Worm (Caenorhabditis elegans) whole organism, young adult: ENCODE results near the gene rml-3.

Experiments
- B0035.1 ChIP-seq: sonication (generic microtip); optimal IDR thresholded peaks from 2 replicates; lab custom pipeline; 2016; ENCODE audit warnings: missing genetic modification characterization, mild to moderate bottlenecking, missing compliant biosample characterization, missing genotype, missing genetic modification reagents
- B0336.3 ChIP-seq: fragments of 200-800 bp; sonication (Bioruptor generic); IDR thresholded peaks from 2 replicates; pipeline ENCODE4 v1.3.6; 2022; ENCODE audit warnings: missing genetic modification characterization, missing compliant biosample characterization
- F10E7.11 ChIP-seq: sonication (generic microtip); optimal IDR thresholded peaks from 2 replicates; lab custom pipeline; 2017; ENCODE audit warnings: mild to moderate bottlenecking, missing genetic modification characterization, moderate library complexity, missing compliant biosample characterization
- T07F8.4 ChIP-seq: sonication (generic microtip); optimal IDR thresholded peaks from 2 replicates; lab custom pipeline; 2016; ENCODE audit warnings: mild to moderate bottlenecking, missing genetic modification characterization, moderate library complexity, missing compliant biosample characterization
- T26A5.8 ChIP-seq: sonication (generic microtip); optimal IDR thresholded peaks from 2 replicates; lab custom pipeline; 2016; ENCODE audit warnings: missing genetic modification characterization, missing compliant biosample characterization
- Y53F4B.3 ChIP-seq: fragments of 200-800 bp; sonication (Bioruptor generic); IDR thresholded peaks from 2 replicates; pipeline ENCODE4 v1.3.6; 2022; ENCODE audit warnings: missing genetic modification reagents, missing genetic modification characterization, missing compliant biosample characterization
- Y53G8AR.9 ChIP-seq: fragments of 200-800 bp; sonication (Bioruptor generic); conservative IDR thresholded peaks from 2 replicates; pipeline ENCODE4 v1.3.6; 2022; ENCODE audit warnings: missing genetic modification reagents, missing genetic modification characterization, missing compliant biosample characterization
- Y79H2A.3 ChIP-seq: fragments of 200-800 bp; sonication (Bioruptor generic); conservative IDR thresholded peaks from 2 replicates; pipeline ENCODE4 v1.3.6; 2022; ENCODE audit warnings: missing genetic modification reagents, missing genetic modification characterization, missing compliant biosample characterization
- Y95B8A.8 ChIP-seq: fragments of 200-800 bp; sonication (Bioruptor generic); IDR thresholded peaks from 2 replicates; pipeline ENCODE4 v1.3.6; 2022; ENCODE audit warnings: missing genetic modification reagents, missing genetic modification characterization, missing compliant biosample characterization
- akir-1 ChIP-seq: fragments of 200-800 bp; sonication (Bioruptor generic); optimal IDR thresholded peaks from 2 replicates; lab custom pipeline; 2018; ENCODE audit warnings: mild to moderate bottlenecking, missing genetic modification characterization, moderate library complexity, missing compliant biosample characterization
- bed-2 ChIP-seq: fragments of 200-800 bp; sonication (Bioruptor generic); IDR thresholded peaks from 2 replicates; pipeline ENCODE4 v1.3.6; 2022; ENCODE audit warnings: missing genetic modification reagents, missing genetic modification characterization, missing compliant biosample characterization
- ccch-3 ChIP-seq: fragments of 200-800 bp; sonication (Bioruptor generic); optimal IDR thresholded peaks from 2 replicates; lab custom pipeline; 2018; ENCODE audit warnings: mild to moderate bottlenecking, missing genetic modification characterization, missing compliant biosample characterization
- ceh-58 ChIP-seq: fragments of 200-800 bp; sonication (Bioruptor generic); IDR thresholded peaks from 2 replicates; pipeline ENCODE4 v1.3.6; 2022; ENCODE audit warnings: missing genetic modification characterization, missing compliant biosample characterization
- ceh-79 ChIP-seq: sonication (generic microtip); optimal IDR thresholded peaks from 2 replicates; lab custom pipeline; 2017; ENCODE audit warnings: mild to moderate bottlenecking, missing genetic modification characterization, missing compliant biosample characterization
- efl-1 ChIP-seq: fragments of 150-350 bp; optimal IDR thresholded peaks from 2 replicates; lab custom pipeline; 2014; ENCODE audit warnings: missing biosample characterization, missing genetic modification reagents, missing genetic modification characterization
- egl-18 ChIP-seq: fragments of 200-800 bp; sonication (Bioruptor generic); IDR thresholded peaks from 2 replicates; pipeline ENCODE4 v1.3.6; 2022; ENCODE audit warnings: missing genetic modification reagents, missing genetic modification characterization, missing compliant biosample characterization
- egl-44 ChIP-seq: fragments of 200-800 bp; sonication (Bioruptor generic); IDR thresholded peaks from 2 replicates; pipeline ENCODE4 v1.3.6; 2022; ENCODE audit warnings: missing genetic modification reagents, missing genetic modification characterization, missing compliant biosample characterization
- egrh-3 ChIP-seq: fragments of 200-800 bp; sonication (Bioruptor generic); IDR thresholded peaks from 2 replicates; pipeline ENCODE4 v1.3.6; 2022; ENCODE audit warnings: missing genetic modification reagents, missing genetic modification characterization, missing compliant biosample characterization
- fkh-3 ChIP-seq: sonication (generic microtip); optimal IDR thresholded peaks from 2 replicates; lab custom pipeline; 2016; ENCODE audit warnings: mild to moderate bottlenecking, missing genetic modification characterization, missing compliant biosample characterization
- gei-17 ChIP-seq: fragments of 200-800 bp; sonication (Bioruptor generic); optimal IDR thresholded peaks from 2 replicates; lab custom pipeline; 2018; ENCODE audit warnings: mild to moderate bottlenecking, missing genetic modification characterization, missing compliant biosample characterization
- him-1 ChIP-seq: sonication (generic microtip); optimal IDR thresholded peaks from 2 replicates; lab custom pipeline; 2016; ENCODE audit warnings: missing genotype, missing genetic modification reagents, missing genetic modification characterization, missing compliant biosample characterization
- hlh-12 ChIP-seq: sonication (generic microtip); optimal IDR thresholded peaks from 2 replicates; lab custom pipeline; 2016; ENCODE audit warnings: missing genetic modification characterization, missing compliant biosample characterization
- hmg-1.2 ChIP-seq: fragments of 200-800 bp; sonication (Bioruptor generic); IDR thresholded peaks from 2 replicates; pipeline ENCODE4 v1.3.6; 2022; ENCODE audit warnings: missing genetic modification reagents, missing genetic modification characterization, missing compliant biosample characterization
- hsf-1 ChIP-seq: fragments of 200-800 bp; sonication (Bioruptor generic); IDR thresholded peaks from 2 replicates; pipeline ENCODE4 v1.3.6; 2022; ENCODE audit warnings: missing genetic modification reagents, missing genetic modification characterization, missing compliant biosample characterization
- let-526 ChIP-seq: fragments of 200-800 bp; sonication (Bioruptor generic); IDR thresholded peaks from 2 replicates; pipeline ENCODE4 v1.3.6; 2022; ENCODE audit warnings: missing genetic modification reagents, missing genetic modification characterization, missing compliant biosample characterization
- let-607 ChIP-seq, 2 experiments: fragments of 200-800 bp in 1 of 2; sonication (Bioruptor generic) in 1 of 2; sonication (generic microtip) in 1 of 2; optimal IDR thresholded peaks; 2 replicates each; lab custom pipeline; 2016 to 2018; ENCODE audit warnings: mild to moderate bottlenecking in 2 of 2, missing compliant biosample characterization in 2 of 2, missing genetic modification characterization in 2 of 2, moderate library complexity in 2 of 2, missing genotype in 1 of 2
- lir-1 ChIP-seq: fragments of 200-800 bp; sonication (Bioruptor generic); conservative IDR thresholded peaks from 2 replicates; pipeline ENCODE4 v1.3.6; 2022; ENCODE audit warnings: missing genetic modification reagents, missing genetic modification characterization, missing compliant biosample characterization
- madf-6 ChIP-seq: fragments of 200-800 bp; sonication (Bioruptor generic); IDR thresholded peaks from 2 replicates; pipeline ENCODE4 v1.3.6; 2022; ENCODE audit warnings: missing genetic modification reagents, missing genetic modification characterization, missing compliant biosample characterization
- madf-8 ChIP-seq: fragments of 200-800 bp; sonication (Bioruptor generic); conservative IDR thresholded peaks from 2 replicates; pipeline ENCODE4 v1.3.6; 2022; ENCODE audit warnings: missing genetic modification reagents, missing genetic modification characterization, missing compliant biosample characterization
- mes-4 ChIP-seq: sonication (generic microtip); optimal IDR thresholded peaks from 2 replicates; lab custom pipeline; 2016; ENCODE audit warnings: missing genotype, missing genetic modification characterization, missing compliant biosample characterization
- mxl-1 ChIP-seq: sonication (generic microtip); optimal IDR thresholded peaks from 2 replicates; lab custom pipeline; 2016; ENCODE audit warnings: missing genetic modification characterization, missing compliant biosample characterization
- nfya-1 ChIP-seq: sonication (generic microtip); optimal IDR thresholded peaks from 2 replicates; lab custom pipeline; 2017; ENCODE audit warnings: antibody characterized with exemption, missing compliant biosample characterization, missing genetic modification characterization, borderline replicate concordance; ENCODE audit not compliant: insufficient read depth
- nfya-2 ChIP-seq: fragments of 200-800 bp; sonication (Bioruptor generic); IDR thresholded peaks from 2 replicates; pipeline ENCODE4 v1.3.6; 2022; ENCODE audit warnings: missing genetic modification reagents, missing genetic modification characterization, missing compliant biosample characterization
- pha-4 ChIP-seq: fragments of 150-350 bp; sonication (generic microtip); optimal IDR thresholded peaks from 2 replicates; lab custom pipeline; 2014; ENCODE audit warnings: missing biosample characterization, missing genetic modification reagents, missing genetic modification characterization
- rec-8 ChIP-seq, 2 experiments: sonication (generic microtip); optimal IDR thresholded peaks; 2 replicates each; lab custom pipeline; 2016; ENCODE audit warnings: mild to moderate bottlenecking in 2 of 2, missing genetic modification characterization in 2 of 2, missing genetic modification reagents in 2 of 2, missing genotype in 2 of 2, missing biosample characterization in 1 of 2, missing compliant biosample characterization in 1 of 2, moderate library complexity in 1 of 2
- repo-1 ChIP-seq: sonication (generic microtip); optimal IDR thresholded peaks from 2 replicates; lab custom pipeline; 2017; ENCODE audit warnings: mild to moderate bottlenecking, missing genetic modification characterization, missing compliant biosample characterization
- somi-1 ChIP-seq: fragments of 200-800 bp; sonication (Bioruptor generic); optimal IDR thresholded peaks from 2 replicates; lab custom pipeline; 2018; ENCODE audit warnings: mild to moderate bottlenecking, missing genetic modification characterization, missing compliant biosample characterization
- tbp1 ChIP-seq: fragments of 200-800 bp; sonication (Bioruptor generic); optimal IDR thresholded peaks from 2 replicates; lab custom pipeline; 2018; ENCODE audit warnings: mild to moderate bottlenecking, missing genetic modification characterization, missing compliant biosample characterization
- tbx-9 ChIP-seq: sonication (generic microtip); optimal IDR thresholded peaks from 2 replicates; lab custom pipeline; 2016; ENCODE audit warnings: borderline replicate concordance, missing genetic modification characterization, inconsistent platforms, missing compliant biosample characterization
- zfh-2 ChIP-seq: fragments of 200-800 bp; sonication (Bioruptor generic); conservative IDR thresholded peaks from 2 replicates; pipeline ENCODE4 v1.3.6; 2022; ENCODE audit warnings: missing genetic modification reagents, missing genetic modification characterization, missing compliant biosample characterization
- ztf-18 ChIP-seq: sonication (generic microtip); optimal IDR thresholded peaks from 2 replicates; lab custom pipeline; 2016; ENCODE audit warnings: missing genotype, mild to moderate bottlenecking, missing genetic modification characterization, missing compliant biosample characterization
- ztf-25 ChIP-seq: fragments of 200-800 bp; sonication (Bioruptor generic); IDR thresholded peaks from 2 replicates; pipeline ENCODE4 v1.3.6; 2022; ENCODE audit warnings: missing genetic modification reagents, missing genetic modification characterization, missing compliant biosample characterization
- ztf-28 ChIP-seq: fragments of 200-800 bp; sonication (Bioruptor generic); IDR thresholded peaks from 2 replicates; pipeline ENCODE4 v1.3.6; 2022; ENCODE audit warnings: missing genetic modification reagents, missing genetic modification characterization, missing compliant biosample characterization
- ztf-3 ChIP-seq: fragments of 200-800 bp; sonication (Bioruptor generic); optimal IDR thresholded peaks from 2 replicates; lab custom pipeline; 2018; ENCODE audit warnings: mild to moderate bottlenecking, missing genetic modification characterization, missing compliant biosample characterization
- ztf-6 ChIP-seq: fragments of 200-800 bp; sonication (Bioruptor generic); IDR thresholded peaks from 2 replicates; pipeline ENCODE4 v1.3.6; 2022; ENCODE audit warnings: missing genetic modification reagents, missing genetic modification characterization, missing compliant biosample characterization

The rml-3 gene

ce11 chrX:6251947-6252617, 13.2 kb upstream of the rml-3 start (continued):
- TF ChIP-seq mxl-1 (tag; lab: Kevin White, UChicago) (no peak), ztf-25 (GFP tag; lab: Robert Waterston, UW) (no peak), Y95B8A.8 (GFP tag; lab: Robert Waterston, UW) (0 out of 2 replicates have a peak, but pooled peaks have one; percentile 47), egl-18 (GFP tag; lab: Robert Waterston, UW) (no peak), tbp1 (peak; percentile 53), repo-1 (tag; lab: Kevin White, UChicago) (peak; percentile 27), ztf-18 (tag; lab: Kevin White, UChicago) (no peak), Y79H2A.3 (GFP tag; lab: Robert Waterston, UW) (no peak), lir-1 (no peak), egl-44 (GFP tag; lab: Robert Waterston, UW) (no peak), F10E7.11 (no peak), let-526 (no peak), him-1 (no peak), ztf-28 (GFP tag; lab: Robert Waterston, UW) (no peak), T07F8.4 (tag; lab: Kevin White, UChicago) (no peak), pha-4 (tag; lab: Kevin White, UChicago) (no peak), ztf-3 (GFP tag; lab: Kevin White, UChicago) (peak; percentile 9), mes-4 (tag; lab: Kevin White, UChicago) (no peak), T26A5.8 (tag; lab: Kevin White, UChicago) (no peak), somi-1 (GFP tag; lab: Kevin White, UChicago) (no peak), nfya-2 (GFP tag; lab: Robert Waterston, UW) (no peak), ccch-3 (no peak), ceh-58 (GFP tag; lab: Robert Waterston, UW) (no peak), hmg-1.2 (GFP tag; lab: Robert Waterston, UW) (peak; percentile 36), rec-8 (tag; optimal IDR thresholded peaks at IDR 0.05; lab: Kevin White, UChicago) (no peak), hlh-12 (tag; lab: Kevin White, UChicago) (no peak), madf-8 (GFP tag; lab: Robert Waterston, UW) (no peak), akir-1 (GFP tag; lab: Kevin White, UChicago) (no peak), gei-17 (GFP tag; lab: Kevin White, UChicago) (peak; percentile 66), hsf-1 (GFP tag; lab: Robert Waterston, UW) (no peak), B0336.3 (GFP tag; lab: Robert Waterston, UW) (no peak), Y53G8AR.9 (0 out of 2 replicates have a peak, but pooled peaks have one; percentile 52), egrh-3 (GFP tag; lab: Robert Waterston, UW) (peak; percentile 85), fkh-3 (tag; lab: Kevin White, UChicago) (no peak), ceh-79 (tag; lab: Kevin White, UChicago) (no peak), B0035.1 (tag; lab: Kevin White, UChicago) (no peak)

ce11 chrX:6251321-6251720, 12.5 kb upstream of the rml-3 start:
- TF ChIP-seq efl-1 (GFP tag; lab: Kevin White, UChicago) = no peak
- no peak for TF ChIP-seq ztf-6 (GFP tag; lab: Robert Waterston, UW)
- TF ChIP-seq ccch-3 = no peak
- no peak for TF ChIP-seq pha-4 (tag; lab: Kevin White, UChicago)
- no peak for TF ChIP-seq egrh-3 (GFP tag; lab: Robert Waterston, UW)
- no peak for TF ChIP-seq madf-6 (GFP tag; lab: Robert Waterston, UW)
- TF ChIP-seq tbx-9 (tag; lab: Kevin White, UChicago) = no peak
- TF ChIP-seq zfh-2 (GFP tag; lab: Robert Waterston, UW) = no peak
- TF ChIP-seq nfya-1 = no peak
- TF ChIP-seq bed-2 (GFP tag; lab: Robert Waterston, UW) = no peak
- no peak for TF ChIP-seq let-607 (tag; optimal IDR thresholded peaks at IDR 0.05; lab: Kevin White, UChicago)
- TF ChIP-seq gei-17 (GFP tag; lab: Kevin White, UChicago) = no peak
- no peak for TF ChIP-seq F10E7.11
- no peak for TF ChIP-seq Y53F4B.3 (GFP tag; lab: Robert Waterston, UW)
- no peak for TF ChIP-seq egl-18 (GFP tag; lab: Robert Waterston, UW)
